Fruit fly (Drosophila melanogaster) whole organism, larva: Measurements from ENCODE around the gene fan.

Experiments used
- noc ChIP-seq: fragments of 200-800 bp; sonication (Bioruptor generic); optimal IDR thresholded peaks from 3 replicates; lab custom pipeline; 2019; ENCODE audit warnings: missing biosample characterization, mild to moderate bottlenecking, missing genetic modification characterization, moderate library complexity

Gene fan

dm6 chr3L:8076160-8076559 is 32.8 kb upstream of the fan start:
- no peak for TF ChIP-seq noc (tag; lab: Kevin White, UChicago)

- TF ChIP-seq noc (tag; lab: Kevin White, UChicago): peak; percentile 12
Observed at dm6 chr3L:8077207-8077606, 31.7 kb upstream of the fan start.

- no peak for TF ChIP-seq noc (tag; lab: Kevin White, UChicago)
Observed at dm6 chr3L:8077953-8078352, 31.0 kb upstream of the fan start.

dm6 chr3L:8079598-8079997 is 29.3 kb upstream of the fan start:
- no peak for TF ChIP-seq noc (tag; lab: Kevin White, UChicago)

- TF ChIP-seq noc (tag; lab: Kevin White, UChicago): no peak
Observed at dm6 chr3L:8080790-8081189, 28.1 kb upstream of the fan start.

dm6 chr3L:8081822-8082221 is 27.1 kb upstream of the fan start:
- peak; percentile 28 for TF ChIP-seq noc (tag; lab: Kevin White, UChicago)

dm6 chr3L:8086218-8086617 is 22.7 kb upstream of the fan start:
- TF ChIP-seq noc (tag; lab: Kevin White, UChicago): no peak

dm6 chr3L:8091650-8092068 is 17.3 kb upstream of the fan start, which contains the start of gene CG7565:
CG7565 (minus strand) TSS chr3L:8091786.
- peak; percentile 71 for TF ChIP-seq noc (tag; lab: Kevin White, UChicago)

- peak; percentile 62 for TF ChIP-seq noc (tag; lab: Kevin White, UChicago)
Observed at dm6 chr3L:8093553-8093952, 15.4 kb upstream of the fan start.

- peak; percentile 73 for TF ChIP-seq noc (tag; lab: Kevin White, UChicago)
Observed at dm6 chr3L:8094652-8095129, 14.2 kb upstream of the fan start.

- peak; percentile 99 for TF ChIP-seq noc (tag; lab: Kevin White, UChicago)
Observed at dm6 chr3L:8096106-8096558, 12.8 kb upstream of the fan start.

- TF ChIP-seq noc (tag; lab: Kevin White, UChicago): no peak
Observed at dm6 chr3L:8097101-8097500, 11.8 kb upstream of the fan start.

- no peak for TF ChIP-seq noc (tag; lab: Kevin White, UChicago)
Observed at dm6 chr3L:8108201-8108600, 731 bp upstream of the fan start.

dm6 chr3L:8110171-8110570 is 1.2 kb downstream of the fan start, which contains the start of gene Nulp1:
Nulp1 (plus strand) TSS chr3L:8110368.
- no peak for TF ChIP-seq noc (tag; lab: Kevin White, UChicago)

dm6 chr3L:8115864-8116528 is 7.1 kb downstream of the fan start, which contains the start of the genes Arp3 and msk:
Arp3 (minus strand) TSS chr3L:8115902.
msk (plus strand) TSS chr3L:8116179.
- TF ChIP-seq noc (tag; lab: Kevin White, UChicago): peak; percentile 76

- no peak for TF ChIP-seq noc (tag; lab: Kevin White, UChicago)
Observed at dm6 chr3L:8116809-8117208, 7.9 kb downstream of the fan start.

dm6 chr3L:8121590-8121989 is 12.7 kb downstream of the fan start, which contains the start of gene ldbr:
ldbr (plus strand) TSS chr3L:8121827.
- TF ChIP-seq noc (tag; lab: Kevin White, UChicago): no peak
